Worm (Caenorhabditis elegans): ENCODE measurements around the gene pno-1.

pno-1 gene

ce11 chrII:9716417-9717039 is 26.2 kb downstream of the pno-1 start, which contains the start of gene wee-1.3:
TSS of gene wee-1.3 (minus strand) at chrII:9716467.
- no peak for TF ChIP-seq unc-62 (GFP tag; optimal IDR thresholded peaks at IDR 0.05)

- no peak for TF ChIP-seq unc-62 (GFP tag; optimal IDR thresholded peaks at IDR 0.05)
Observed at ce11 chrII:9713083-9713482, 29.6 kb downstream of the pno-1 start.

- no peak for TF ChIP-seq unc-62 (GFP tag; optimal IDR thresholded peaks at IDR 0.05)
Observed at ce11 chrII:9708835-9709299, 33.8 kb downstream of the pno-1 start, which contains the start of gene glt-5. TSS of gene glt-5 (minus strand) at chrII:9708885.

- TF ChIP-seq unc-62 (GFP tag; optimal IDR thresholded peaks at IDR 0.05), result no peak
Observed at ce11 chrII:9706207-9706606, 36.5 kb downstream of the pno-1 start, which contains the start of gene Y53C12A.3. TSS of gene Y53C12A.3 (minus strand) at chrII:9706240.

ce11 chrII:9704746-9705145 is 37.9 kb downstream of the pno-1 start, which contains the start of gene Y53C12A.10:
TSS of gene Y53C12A.10 (minus strand) at chrII:9704846.
- no peak for TF ChIP-seq unc-62 (GFP tag; optimal IDR thresholded peaks at IDR 0.05)

- no peak for TF ChIP-seq unc-62 (GFP tag; optimal IDR thresholded peaks at IDR 0.05)
Observed at ce11 chrII:9703601-9704000, 39.1 kb downstream of the pno-1 start, which contains the start of gene mop-25.2. TSS of gene mop-25.2 (minus strand) at chrII:9703701.

ce11 chrII:9700363-9700762 is 42.3 kb downstream of the pno-1 start, which contains the start of the genes Y53C12A.8 and Y53C12A.7:
TSS of gene Y53C12A.8 (minus strand) at chrII:9700463.
TSS of gene Y53C12A.7 (plus strand) at chrII:9700543.
- no peak for TF ChIP-seq unc-62 (GFP tag; optimal IDR thresholded peaks at IDR 0.05)

- no peak for TF ChIP-seq unc-62 (GFP tag; optimal IDR thresholded peaks at IDR 0.05)
Observed at ce11 chrII:9695942-9696341, 46.7 kb downstream of the pno-1 start.

ce11 chrII:9691839-9692238 is 50.8 kb downstream of the pno-1 start, which contains the start of gene nlp-11:
TSS of gene nlp-11 (minus strand) at chrII:9691939.
- no peak for TF ChIP-seq unc-62 (GFP tag; optimal IDR thresholded peaks at IDR 0.05)

- no peak for TF ChIP-seq unc-62 (GFP tag; optimal IDR thresholded peaks at IDR 0.05)
Observed at ce11 chrII:9690067-9690632, 52.5 kb downstream of the pno-1 start.

Data from whole organism, dauer.